Worm (Caenorhabditis elegans): Measurements from ENCODE around the gene csn-3.

- TF ChIP-seq lin-14 (GFP tag; optimal IDR thresholded peaks at IDR 0.05) (peak; percentile 49), egl-27 (tag; optimal IDR thresholded peaks at IDR 0.05) (no peak), lin-13 (GFP tag; optimal IDR thresholded peaks at IDR 0.05) (no peak), nhr-84 (tag; optimal IDR thresholded peaks at IDR 0.05) (no peak), tbx-2 (tag; optimal IDR thresholded peaks at IDR 0.05) (no peak), lsy-2 (tag; optimal IDR thresholded peaks at IDR 0.05) (peak in 1 of 2 experiments; percentile 14), blmp-1 (tag; optimal IDR thresholded peaks at IDR 0.05) (no peak), aly-2 (tag; optimal IDR thresholded peaks at IDR 0.05) (no peak), unc-130 (tag; optimal IDR thresholded peaks at IDR 0.05) (no peak), ets-5 (GFP tag; IDR thresholded peaks at IDR 0.05) (no peak), nhr-19 (GFP tag; conservative IDR thresholded peaks at IDR 0.05) (no peak), unc-30 (tag; optimal IDR thresholded peaks at IDR 0.05) (no peak), lin-39 (tag; optimal IDR thresholded peaks at IDR 0.05) (no peak), nhr-11 (tag; optimal IDR thresholded peaks at IDR 0.05) (no peak)
Measured at ce11 chrIV:186110-186509, 8.4 kb upstream of the csn-3 start.
